Fruit fly (Drosophila melanogaster) whole organism, wandering third instar larva: ENCODE data around the gene Dus2.

ENCODE experiments used
- Abd-B ChIP-seq: fragments of >200 bp; optimal IDR thresholded peaks from 2 replicates; lab custom pipeline; 2017; ENCODE audit warnings: missing biosample characterization, missing genetic modification characterization
- CG32264 ChIP-seq: fragments of 200-800 bp; sonication (Bioruptor generic); optimal IDR thresholded peaks from 2 replicates; lab custom pipeline; 2016; ENCODE audit warnings: missing biosample characterization, missing genetic modification characterization
- CG9705 ChIP-seq: fragments of 200-800 bp; sonication (Bioruptor generic); optimal IDR thresholded peaks from 2 replicates; lab custom pipeline; 2018; ENCODE audit warnings: missing biosample characterization, mild to moderate bottlenecking, missing genetic modification characterization
- CrebA ChIP-seq: fragments of 200-800 bp; sonication (Bioruptor generic); optimal IDR thresholded peaks from 2 replicates; lab custom pipeline; 2016; ENCODE audit warnings: missing biosample characterization, mild to moderate bottlenecking, missing genetic modification characterization, borderline replicate concordance
- Dfd ChIP-seq: fragments of >200 bp; optimal IDR thresholded peaks from 2 replicates; lab custom pipeline; 2017; ENCODE audit warnings: missing biosample characterization, missing genetic modification characterization
- Dif ChIP-seq: fragments of 200-275, 200-300 bp; sonication (Bioruptor generic); optimal IDR thresholded peaks from 2 replicates; lab custom pipeline; 2018; ENCODE audit warnings: missing biosample characterization, missing genetic modification characterization; ENCODE audit not compliant: partially characterized antibody
- GATAd ChIP-seq: sonication (Bioruptor generic); optimal IDR thresholded peaks from 2 replicates; lab custom pipeline; 2016; ENCODE audit warnings: missing biosample characterization, missing genetic modification characterization
- HLH106 ChIP-seq: fragments of 200-800 bp; optimal IDR thresholded peaks from 3 replicates; lab custom pipeline; 2019; ENCODE audit warnings: missing biosample characterization, mild to moderate bottlenecking, missing genetic modification characterization, moderate library complexity
- Hnf4 ChIP-seq: fragments of 200-800 bp; sonication (Bioruptor generic); optimal IDR thresholded peaks from 2 replicates; lab custom pipeline; 2016; ENCODE audit warnings: missing biosample characterization, mild to moderate bottlenecking, missing genetic modification characterization
- Hr78 ChIP-seq: fragments of >200 bp; optimal IDR thresholded peaks from 2 replicates; lab custom pipeline; 2017; ENCODE audit warnings: missing biosample characterization, missing genetic modification characterization
- Hr83 ChIP-seq: fragments of 200-300 bp; sonication (Bioruptor generic); optimal IDR thresholded peaks from 2 replicates; lab custom pipeline; 2016; ENCODE audit warnings: missing biosample characterization, mild to moderate bottlenecking, missing genetic modification characterization, moderate library complexity; ENCODE audit not compliant: poor library complexity, severe bottlenecking
- Jra ChIP-seq: sonication (Bioruptor generic); optimal IDR thresholded peaks from 2 replicates; lab custom pipeline; 2016; ENCODE audit warnings: missing biosample characterization, missing genetic modification characterization
- Mio ChIP-seq: sonication (Bioruptor generic); optimal IDR thresholded peaks from 2 replicates; lab custom pipeline; 2016; ENCODE audit warnings: missing biosample characterization, missing genetic modification characterization
- Myc ChIP-seq: fragments of >200 bp; optimal IDR thresholded peaks from 2 replicates; lab custom pipeline; 2017
- N ChIP-seq: fragments of >200 bp; optimal IDR thresholded peaks from 2 replicates; lab custom pipeline; 2018; ENCODE audit warnings: missing biosample characterization, missing external identifiers, missing genetic modification characterization
- OdsH ChIP-seq: fragments of 200-800 bp; sonication (Bioruptor generic); optimal IDR thresholded peaks from 2 replicates; lab custom pipeline; 2016; ENCODE audit warnings: missing biosample characterization, mild to moderate bottlenecking, missing genetic modification characterization
- Rel ChIP-seq, 2 experiments: fragments of 200-800 bp; sonication (Bioruptor generic) in 1 of 2; optimal IDR thresholded peaks; 2 replicates in 1 of 2; 3 replicates in 1 of 2; lab custom pipeline; 2016 to 2019; ENCODE audit warnings: mild to moderate bottlenecking in 2 of 2, missing biosample characterization in 2 of 2, missing genetic modification characterization in 2 of 2, moderate library complexity in 1 of 2
- Sp1 ChIP-seq: fragments of 200-800 bp; sonication (Bioruptor generic); optimal IDR thresholded peaks from 3 replicates; lab custom pipeline; 2019; ENCODE audit warnings: missing biosample characterization, mild to moderate bottlenecking, missing genetic modification characterization, moderate library complexity
- Vsx2 ChIP-seq: fragments of 200-300, 225-300 bp; sonication (Bioruptor generic); optimal IDR thresholded peaks from 2 replicates; lab custom pipeline; 2018; ENCODE audit warnings: missing biosample characterization, missing genetic modification characterization; ENCODE audit not compliant: partially characterized antibody
- br ChIP-seq: fragments of 200-800 bp; sonication (Bioruptor generic); optimal IDR thresholded peaks from 2 replicates; lab custom pipeline; 2016; ENCODE audit warnings: missing biosample characterization, missing genetic modification characterization
- brk ChIP-seq: fragments of 200-800 bp; sonication (Bioruptor generic); optimal IDR thresholded peaks from 2 replicates; lab custom pipeline; 2016; ENCODE audit warnings: missing biosample characterization, mild to moderate bottlenecking, missing genetic modification characterization
- dl ChIP-seq, 2 experiments: fragments of 175-275, 200-275 bp in 1 of 2; fragments of 200-275 bp in 1 of 2; sonication (Bioruptor generic); optimal IDR thresholded peaks; lab custom pipeline; 2018; ENCODE audit warnings: mild to moderate bottlenecking in 2 of 2, missing biosample characterization in 2 of 2, missing genetic modification characterization in 2 of 2, moderate library complexity in 2 of 2; ENCODE audit not compliant: partially characterized antibody in 2 of 2, insufficient read depth in 1 of 2
- dmrt93B ChIP-seq: fragments of 200-800 bp; sonication (Bioruptor generic); optimal IDR thresholded peaks from 2 replicates; lab custom pipeline; 2018; ENCODE audit warnings: missing biosample characterization, mild to moderate bottlenecking, missing genetic modification characterization
- dsf ChIP-seq: sonication (Bioruptor generic); optimal IDR thresholded peaks from 2 replicates; lab custom pipeline; 2016; ENCODE audit warnings: missing biosample characterization, missing genetic modification characterization, borderline replicate concordance
- ey ChIP-seq: fragments of 200-800 bp; sonication (Bioruptor generic); optimal IDR thresholded peaks from 2 replicates; lab custom pipeline; 2016; ENCODE audit warnings: missing biosample characterization, missing genetic modification characterization
- foxo ChIP-seq, 2 experiments: fragments of 200-800 bp; sonication (Bioruptor generic); optimal IDR thresholded peaks; 2 replicates in 1 of 2; 3 replicates in 1 of 2; lab custom pipeline; 2016 to 2017; ENCODE audit warnings: missing biosample characterization in 2 of 2, missing genetic modification characterization in 2 of 2
- fru ChIP-seq: fragments of 200-800 bp; sonication (Bioruptor generic); optimal IDR thresholded peaks from 3 replicates; lab custom pipeline; 2016; ENCODE audit warnings: missing biosample characterization, mild to moderate bottlenecking, missing genetic modification characterization
- h ChIP-seq: fragments of 200-800 bp; sonication (Bioruptor generic); optimal IDR thresholded peaks from 3 replicates; lab custom pipeline; 2016; ENCODE audit warnings: missing biosample characterization, mild to moderate bottlenecking, missing genetic modification characterization
- jim ChIP-seq: fragments of 175-275, 200-325 bp; sonication (Bioruptor generic); optimal IDR thresholded peaks from 2 replicates; lab custom pipeline; 2016; ENCODE audit warnings: missing biosample characterization, mild to moderate bottlenecking, missing genetic modification characterization
- lola ChIP-seq: fragments of >200 bp; optimal IDR thresholded peaks from 2 replicates; lab custom pipeline; 2017; ENCODE audit warnings: missing biosample characterization, missing genetic modification characterization
- pan ChIP-seq: fragments of >200 bp; optimal IDR thresholded peaks from 2 replicates; lab custom pipeline; 2017
- psq ChIP-seq: fragments of 200-800 bp; sonication (Bioruptor generic); optimal IDR thresholded peaks from 3 replicates; lab custom pipeline; 2017; ENCODE audit warnings: missing biosample characterization, mild to moderate bottlenecking, missing genetic modification characterization, moderate library complexity
- rgr ChIP-seq: fragments of 200-800 bp; sonication (Bioruptor generic); optimal IDR thresholded peaks from 3 replicates; lab custom pipeline; 2016; ENCODE audit warnings: missing biosample characterization, mild to moderate bottlenecking, missing genetic modification characterization
- sage ChIP-seq: fragments of 200-800 bp; sonication (Bioruptor generic); optimal IDR thresholded peaks from 2 replicates; lab custom pipeline; 2016; ENCODE audit warnings: missing biosample characterization, mild to moderate bottlenecking, missing genetic modification characterization
- sv ChIP-seq: fragments of 200-800 bp; sonication (Bioruptor generic); optimal IDR thresholded peaks from 3 replicates; lab custom pipeline; 2016; ENCODE audit warnings: missing biosample characterization, missing genetic modification characterization
- tai ChIP-seq: sonication (Bioruptor generic); optimal IDR thresholded peaks from 2 replicates; lab custom pipeline; 2016; ENCODE audit warnings: missing biosample characterization, missing genetic modification characterization
- usp ChIP-seq: fragments of >200 bp; optimal IDR thresholded peaks from 2 replicates; lab custom pipeline; 2017; ENCODE audit warnings: missing biosample characterization, missing genetic modification characterization
- woc ChIP-seq: sonication (Bioruptor generic); optimal IDR thresholded peaks from 2 replicates; lab custom pipeline; 2016; ENCODE audit warnings: missing biosample characterization, mild to moderate bottlenecking, missing genetic modification characterization

The Dus2 gene

dm6 chrX:14237873-14238394, at the start of gene Dus2, which contains the start of gene Fbxl4:
Dus2 (plus strand) TSS chrX:14237988.
Fbxl4 (minus strand) TSS chrX:14237923.
- TF ChIP-seq Dfd (GFP tag; lab: Kevin White, UChicago) (no peak), Hr78 (GFP tag; lab: Kevin White, UChicago) (no peak), OdsH (GFP tag; lab: Kevin White, UChicago) (peak; percentile 77), br (GFP tag; lab: Kevin White, UChicago) (peak; percentile 85), GATAd (GFP tag; lab: Kevin White, UChicago) (peak; percentile 71), Jra (GFP tag; lab: Kevin White, UChicago) (peak; percentile 80), sage (GFP tag; lab: Kevin White, UChicago) (no peak), brk (no peak), usp (no peak), lola (GFP tag; lab: Kevin White, UChicago) (no peak), dmrt93B (peak; percentile 86), Hnf4 (GFP tag; lab: Kevin White, UChicago) (no peak), HLH106 (tag; lab: Kevin White, UChicago) (peak; percentile 89), tai (GFP tag; lab: Kevin White, UChicago) (no peak), CrebA (GFP tag; lab: Kevin White, UChicago) (no peak), woc (GFP tag; lab: Kevin White, UChicago) (peak; percentile 90), sv (peak; percentile 94), Mio (GFP tag; lab: Kevin White, UChicago) (peak; percentile 27), Myc (lab: Kevin White, UChicago) (peak; percentile 46), pan (lab: Kevin White, UChicago) (no peak), CG9705 (peak; percentile 88), dsf (GFP tag; lab: Kevin White, UChicago) (no peak), Hr83 (no peak), foxo (GFP tag; optimal IDR thresholded peaks at IDR 0.05; lab: Kevin White, UChicago) (peak in 1 of 2 experiments; percentile 94), rgr (peak; percentile 85), Rel (GFP tag; optimal IDR thresholded peaks at IDR 0.05; lab: Kevin White, UChicago) (no peak), Rel (tag; optimal IDR thresholded peaks at IDR 0.05; lab: Kevin White, UChicago) (peak; percentile 56), Dif (GFP tag; lab: Kevin White, UChicago) (peak; percentile 98), fru (GFP tag; lab: Kevin White, UChicago) (peak; percentile 92), jim (no peak), psq (GFP tag; lab: Kevin White, UChicago) (peak; percentile 82), ey (GFP tag; lab: Kevin White, UChicago) (peak; percentile 88), dl (GFP tag; optimal IDR thresholded peaks at IDR 0.05; lab: Kevin White, UChicago; ENCODE audit: insufficient read depth in 1 of 2, partially characterized antibody in 2 of 2) (peak in 1 of 2 experiments; percentile 68), Sp1 (peak; percentile 70), h (peak; percentile 89), Vsx2 (GFP tag; lab: Kevin White, UChicago) (peak; percentile 99), CG32264 (GFP tag; lab: Kevin White, UChicago) (peak; percentile 62), Abd-B (no peak), N (GFP tag; lab: Kevin White, UChicago) (no peak)

dm6 chrX:14189216-14189615, 48.6 kb upstream of the Dus2 start, which contains the start of gene CG11585:
CG11585 (plus strand) TSS chrX:14189516.
- TF ChIP-seq Rel (GFP tag; optimal IDR thresholded peaks at IDR 0.05; lab: Kevin White, UChicago): no peak
- no peak for TF ChIP-seq Rel (tag; optimal IDR thresholded peaks at IDR 0.05; lab: Kevin White, UChicago)

DNA sequence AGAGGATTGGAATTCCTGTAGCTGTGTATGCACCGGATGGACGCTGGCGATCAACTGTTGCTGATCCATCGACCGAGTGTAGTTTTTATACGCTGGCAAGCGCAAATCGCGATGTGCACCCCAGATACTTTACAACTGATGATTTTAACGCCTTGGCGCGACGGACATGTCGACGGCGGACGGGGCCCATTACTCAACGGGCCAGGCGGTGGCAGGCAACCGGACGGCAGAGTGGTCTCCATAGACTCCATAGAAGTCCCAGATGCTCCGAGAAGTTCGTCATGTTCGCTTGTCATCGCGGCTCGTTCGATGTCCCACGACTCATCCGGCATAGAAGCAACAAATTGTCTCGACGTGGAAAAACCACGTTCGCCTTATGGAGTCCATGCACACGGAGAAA, 45.9 kb upstream of the Dus2 start, which contains the start of gene CG13403:
TSS of gene CG13403 (minus strand) at position 101 of the 400 bp plus-strand sequence.
- TF ChIP-seq Dfd (GFP tag; lab: Kevin White, UChicago) (no peak), dl (GFP tag; optimal IDR thresholded peaks at IDR 0.05; lab: Kevin White, UChicago; ENCODE audit: insufficient read depth in 1 of 2, partially characterized antibody in 2 of 2) (no peak), Hr83 (no peak), CG32264 (GFP tag; lab: Kevin White, UChicago) (no peak), tai (GFP tag; lab: Kevin White, UChicago) (no peak), CrebA (GFP tag; lab: Kevin White, UChicago) (no peak)
